Worm (Caenorhabditis elegans) whole organism, young adult: ENCODE data around the gene pals-22.

Experiments
- F49E8.2 ChIP-seq: sonication (generic microtip); optimal IDR thresholded peaks from 3 replicates; lab custom pipeline; 2017; ENCODE audit warnings: missing genetic modification characterization, mild to moderate bottlenecking, missing compliant biosample characterization, antibody characterized with exemption, moderate library complexity; ENCODE audit not compliant: insufficient read depth
- Y53F4B.3 ChIP-seq: fragments of 200-800 bp; sonication (Bioruptor generic); IDR thresholded peaks from 2 replicates; pipeline ENCODE4 v1.3.6; 2022; ENCODE audit warnings: missing genetic modification reagents, missing genetic modification characterization, missing compliant biosample characterization
- aptf-3 ChIP-seq: fragments of 200-800 bp; sonication (Bioruptor generic); IDR thresholded peaks from 2 replicates; pipeline ENCODE4 v1.3.6; 2022; ENCODE audit warnings: missing genetic modification characterization, missing compliant biosample characterization
- efl-1 ChIP-seq: fragments of 150-350 bp; optimal IDR thresholded peaks from 2 replicates; lab custom pipeline; 2014; ENCODE audit warnings: missing biosample characterization, missing genetic modification reagents, missing genetic modification characterization
- hmg-1.2 ChIP-seq: fragments of 200-800 bp; sonication (Bioruptor generic); IDR thresholded peaks from 2 replicates; pipeline ENCODE4 v1.3.6; 2022; ENCODE audit warnings: missing genetic modification reagents, missing genetic modification characterization, missing compliant biosample characterization
- nhr-90 ChIP-seq: sonication (generic microtip); optimal IDR thresholded peaks from 2 replicates; lab custom pipeline; 2016; ENCODE audit warnings: missing genotype, mild to moderate bottlenecking, missing genetic modification characterization, missing compliant biosample characterization
- pha-4 ChIP-seq: fragments of 150-350 bp; sonication (generic microtip); optimal IDR thresholded peaks from 2 replicates; lab custom pipeline; 2014; ENCODE audit warnings: missing biosample characterization, missing genetic modification reagents, missing genetic modification characterization
- sptf-2 ChIP-seq: fragments of 200-800 bp; sonication (Bioruptor generic); optimal IDR thresholded peaks from 2 replicates; lab custom pipeline; 2018; ENCODE audit warnings: mild to moderate bottlenecking, missing genetic modification characterization, missing compliant biosample characterization
- zim-3 ChIP-seq: sonication (generic microtip); optimal IDR thresholded peaks from 2 replicates; lab custom pipeline; 2017; ENCODE audit warnings: mild to moderate bottlenecking, missing genetic modification characterization, moderate library complexity, missing compliant biosample characterization

DNA sequence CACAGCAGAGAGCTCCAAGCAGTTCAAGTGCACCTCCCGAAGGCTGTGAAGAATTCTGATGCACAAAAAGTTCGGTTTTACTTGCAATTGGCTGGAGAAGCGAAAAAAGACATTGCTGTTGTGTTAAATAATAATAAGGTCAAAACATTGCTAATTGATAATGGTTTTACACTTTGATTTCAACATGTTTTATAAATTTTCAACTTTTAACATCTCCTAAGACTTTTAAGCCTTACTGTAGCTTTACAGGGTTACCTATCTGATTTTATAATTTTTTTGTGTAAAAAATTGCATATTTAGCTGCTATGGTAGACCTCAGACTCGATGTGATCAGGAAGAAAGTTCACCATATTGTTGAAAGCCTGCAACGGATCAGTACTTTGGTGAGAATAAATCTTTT is 2.0 kb downstream of the pals-22 start, which contains the start of gene pals-25:
- TF ChIP-seq Y53F4B.3 (GFP tag; lab: Robert Waterston, UW) (no peak), aptf-3 (GFP tag; lab: Robert Waterston, UW) (no peak), efl-1 (GFP tag; lab: Kevin White, UChicago) (no peak), sptf-2 (GFP tag; lab: Kevin White, UChicago) (no peak), nhr-90 (tag; lab: Kevin White, UChicago) (no peak), hmg-1.2 (GFP tag; lab: Robert Waterston, UW) (no peak), F49E8.2 (tag; lab: Kevin White, UChicago) (no peak), zim-3 (tag; lab: Kevin White, UChicago) (no peak), pha-4 (tag; lab: Kevin White, UChicago) (no peak)
